Fruit fly (Drosophila melanogaster): Measurements from ENCODE around the gene fz2.

DNA sequence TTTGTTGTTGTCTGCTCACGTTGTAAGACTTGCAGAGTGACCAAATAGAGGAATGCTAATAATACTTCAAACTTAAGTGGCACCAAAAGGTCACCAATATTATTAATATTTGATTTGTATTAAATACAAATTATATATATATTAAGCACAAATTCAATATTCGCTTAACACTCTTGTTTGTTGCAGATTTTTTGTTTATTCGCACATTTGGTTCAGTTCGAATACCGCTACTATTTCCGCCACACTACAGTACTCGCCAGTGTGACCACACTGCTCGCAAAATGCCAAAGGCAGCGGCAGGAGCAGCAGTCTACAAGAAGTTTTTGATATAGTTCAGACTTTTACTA lies 28.9 kb upstream of the fz2 start, which contains the start of gene Max:
- TF ChIP-seq CG8478 (optimal IDR thresholded peaks at IDR 0.05): no peak
- TF ChIP-seq psq (optimal IDR thresholded peaks at IDR 0.05): no peak
- TF ChIP-seq usp (GFP tag; optimal IDR thresholded peaks at IDR 0.05): no peak
